Worm (Caenorhabditis elegans): ENCODE results near the gene mrps-23.

DNA sequence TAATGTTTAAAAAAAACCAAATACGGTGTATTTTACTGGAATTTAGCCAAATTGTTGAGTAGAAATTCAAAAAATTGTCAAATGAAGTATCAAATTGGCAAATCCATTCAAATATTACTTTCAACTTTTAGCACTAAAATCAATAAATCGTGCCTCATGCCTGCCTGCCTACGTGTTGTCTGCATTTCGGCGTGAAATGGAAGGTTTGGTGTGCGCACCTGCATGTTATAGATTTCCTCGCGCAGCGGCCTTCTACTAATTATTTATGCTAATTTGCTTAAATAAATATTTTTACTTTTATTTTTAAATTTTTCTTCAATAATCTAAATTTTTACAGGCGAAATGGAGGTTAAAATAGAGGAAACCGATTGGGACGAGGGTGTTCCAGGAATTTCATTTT is 5.4 kb upstream of the mrps-23 start, which contains the start of gene ZK1098.2:
- TF ChIP-seq hlh-17 (GFP tag; optimal IDR thresholded peaks at IDR 0.05; ENCODE audit: borderline replicate concordance) (no peak), unc-62 (GFP tag; optimal IDR thresholded peaks at IDR 0.05) (no peak), nhr-237 (tag; optimal IDR thresholded peaks at IDR 0.05) (no peak), blmp-1 (tag; optimal IDR thresholded peaks at IDR 0.05) (peak; percentile 46), fos-1 (tag; optimal IDR thresholded peaks at IDR 0.05) (no peak), nhr-12 (tag; optimal IDR thresholded peaks at IDR 0.05) (no peak), mep-1 (tag; optimal IDR thresholded peaks at IDR 0.05) (peak; percentile 68)

Data from whole organism, L1 larva.